Fruit fly (Drosophila melanogaster) whole organism, embryonic: ENCODE measurements around the gene HDAC6.
A peak's percentile ranks its signal among the peaks of the same experiment; 100 is the strongest.

Source experiments
- Abd-B ChIP-seq: fragments of 200-800 bp; sonication (Bioruptor generic); optimal IDR thresholded peaks from 2 replicates; lab custom pipeline; 2018; ENCODE audit warnings: missing biosample characterization, mild to moderate bottlenecking, missing genetic modification characterization, moderate library complexity
- Aef1 ChIP-seq: fragments of 200-800 bp; sonication (Bioruptor generic); IDR thresholded peaks from 3 replicates; pipeline ENCODE4 v1.3.6; 2022; ENCODE audit warnings: missing biosample characterization, missing genetic modification characterization
- C15 ChIP-seq: fragments of 200-800 bp; sonication (Bioruptor generic); IDR thresholded peaks from 3 replicates; pipeline ENCODE4 v1.3.6; 2022; ENCODE audit warnings: missing biosample characterization, missing genetic modification characterization
- CG10147 ChIP-seq: fragments of 200-800 bp; sonication (Bioruptor generic); optimal IDR thresholded peaks from 2 replicates; lab custom pipeline; 2019; ENCODE audit warnings: missing biosample characterization, mild to moderate bottlenecking, missing genetic modification characterization, moderate library complexity
- CG11456 ChIP-seq: fragments of 200-800 bp; sonication (Bioruptor generic); IDR thresholded peaks from 3 replicates; pipeline ENCODE4 v1.3.6; 2022; ENCODE audit warnings: missing biosample characterization, missing genetic modification characterization
- CG11504 ChIP-seq: fragments of 200-800 bp; sonication (Bioruptor generic); optimal IDR thresholded peaks from 3 replicates; lab custom pipeline; 2019; ENCODE audit warnings: missing biosample characterization, mild to moderate bottlenecking, missing genetic modification characterization, moderate library complexity
- CG12391 ChIP-seq: fragments of 200-800 bp; sonication (Bioruptor generic); optimal IDR thresholded peaks from 3 replicates; lab custom pipeline; 2018; ENCODE audit warnings: missing biosample characterization, mild to moderate bottlenecking, missing genetic modification characterization, moderate library complexity
- CG13624 ChIP-seq: fragments of 200-800 bp; sonication (Bioruptor generic); optimal IDR thresholded peaks from 2 replicates; lab custom pipeline; 2016; ENCODE audit warnings: missing biosample characterization, missing genetic modification characterization
- CG15011 ChIP-seq: fragments of 200-800 bp; sonication (Bioruptor generic); optimal IDR thresholded peaks from 3 replicates; lab custom pipeline; 2018; ENCODE audit warnings: missing biosample characterization, mild to moderate bottlenecking, missing genetic modification characterization
- CG1603 ChIP-seq: fragments of 200-800 bp; sonication (Bioruptor generic); optimal IDR thresholded peaks from 2 replicates; lab custom pipeline; 2019; ENCODE audit warnings: missing biosample characterization, mild to moderate bottlenecking, missing genetic modification characterization, moderate library complexity
- CG1832 ChIP-seq: fragments of 200-800 bp; sonication (Bioruptor generic); optimal IDR thresholded peaks from 2 replicates; lab custom pipeline; 2017; ENCODE audit warnings: missing biosample characterization, mild to moderate bottlenecking, missing genetic modification characterization, inconsistent platforms
- CG18476 ChIP-seq: fragments of 200-800 bp; sonication (Bioruptor generic); optimal IDR thresholded peaks from 2 replicates; lab custom pipeline; 2016; ENCODE audit warnings: missing biosample characterization, mild to moderate bottlenecking, missing genetic modification characterization
- CG2129 ChIP-seq: fragments of 200-800 bp; sonication (Bioruptor generic); IDR thresholded peaks from 2 replicates; pipeline ENCODE4 v1.3.6; 2022; ENCODE audit warnings: missing biosample characterization, missing genetic modification characterization; ENCODE audit not compliant: partially characterized antibody
- CG31365 ChIP-seq: fragments of 200-800 bp; sonication (Bioruptor generic); optimal IDR thresholded peaks from 2 replicates; lab custom pipeline; 2018; ENCODE audit warnings: missing biosample characterization, mild to moderate bottlenecking, missing genetic modification characterization
- CG3163 ChIP-seq: fragments of 200-800 bp; sonication (Bioruptor generic); optimal IDR thresholded peaks from 3 replicates; lab custom pipeline; 2016; ENCODE audit warnings: missing biosample characterization, missing genetic modification characterization
- CG3281 ChIP-seq: fragments of 200-800 bp; sonication (Bioruptor generic); optimal IDR thresholded peaks from 3 replicates; lab custom pipeline; 2017; ENCODE audit warnings: missing biosample characterization, mild to moderate bottlenecking, missing genetic modification characterization
- CG3838 ChIP-seq: fragments of 200-800 bp; sonication (Bioruptor generic); optimal IDR thresholded peaks from 3 replicates; lab custom pipeline; 2016; ENCODE audit warnings: missing biosample characterization, missing genetic modification characterization
- CG5953 ChIP-seq: fragments of 200-800 bp; sonication (Bioruptor generic); IDR thresholded peaks from 2 replicates; pipeline ENCODE4 v1.3.6; 2022; ENCODE audit warnings: missing biosample characterization, missing genetic modification characterization
- CG8944 ChIP-seq: fragments of 200-800 bp; sonication (Bioruptor generic); optimal IDR thresholded peaks from 3 replicates; lab custom pipeline; 2016; ENCODE audit warnings: missing biosample characterization, missing genetic modification characterization
- CrebB ChIP-seq: fragments of 200-800 bp; sonication (Bioruptor generic); optimal IDR thresholded peaks from 3 replicates; lab custom pipeline; 2018; ENCODE audit warnings: missing biosample characterization, mild to moderate bottlenecking, missing genetic modification characterization
- Dad ChIP-seq: fragments of 200-800 bp; sonication (Bioruptor generic); optimal IDR thresholded peaks from 3 replicates; lab custom pipeline; 2016; ENCODE audit warnings: missing biosample characterization, missing genetic modification characterization
- Meics ChIP-seq: fragments of 200-800 bp; sonication (Bioruptor generic); optimal IDR thresholded peaks from 2 replicates; lab custom pipeline; 2017; ENCODE audit warnings: missing biosample characterization, mild to moderate bottlenecking, missing genetic modification characterization
- NC2β ChIP-seq: fragments of 200-800 bp; sonication (Bioruptor generic); optimal IDR thresholded peaks from 2 replicates; lab custom pipeline; 2016; ENCODE audit warnings: missing biosample characterization, missing genetic modification characterization
- NFAT ChIP-seq: fragments of 200-800 bp; sonication (Bioruptor generic); IDR thresholded peaks from 2 replicates; pipeline ENCODE4 v1.3.6; 2022; ENCODE audit warnings: missing biosample characterization, missing genetic modification characterization
- Oli ChIP-seq: fragments of 200-800 bp; sonication (Bioruptor generic); optimal IDR thresholded peaks from 2 replicates; lab custom pipeline; 2018; ENCODE audit warnings: missing biosample characterization, mild to moderate bottlenecking, missing genetic modification characterization, moderate library complexity
- Rx ChIP-seq: fragments of 200-800 bp; sonication (Bioruptor generic); IDR thresholded peaks from 2 replicates; pipeline ENCODE4 v1.3.6; 2022; ENCODE audit warnings: missing biosample characterization, missing genetic modification characterization
- Sox100B ChIP-seq: fragments of 200-800 bp; sonication (Bioruptor generic); optimal IDR thresholded peaks from 3 replicates; lab custom pipeline; 2018; ENCODE audit warnings: missing biosample characterization, mild to moderate bottlenecking, missing genetic modification characterization
- Sry-β ChIP-seq: fragments of 200-800 bp; sonication (Bioruptor generic); optimal IDR thresholded peaks from 2 replicates; lab custom pipeline; 2018; ENCODE audit warnings: missing biosample characterization, mild to moderate bottlenecking, missing genetic modification characterization, moderate library complexity
- ab ChIP-seq: fragments of 200-800 bp; sonication (Bioruptor generic); optimal IDR thresholded peaks from 2 replicates; lab custom pipeline; 2016; ENCODE audit warnings: missing biosample characterization, missing genetic modification characterization
- ara ChIP-seq: fragments of 200-800 bp; sonication (Bioruptor generic); IDR thresholded peaks from 2 replicates; pipeline ENCODE4 v1.3.6; 2022; ENCODE audit warnings: missing biosample characterization, missing genetic modification characterization
- br ChIP-seq: fragments of >200 bp; optimal IDR thresholded peaks from 2 replicates; lab custom pipeline; 2017
- cad ChIP-seq: fragments of >200 bp; optimal IDR thresholded peaks from 2 replicates; lab custom pipeline; 2017; ENCODE audit warnings: missing biosample characterization, missing genetic modification characterization
- chinmo ChIP-seq: fragments of 200-800 bp; sonication (Bioruptor generic); IDR thresholded peaks from 4 replicates; pipeline ENCODE4 v1.3.6; 2022; ENCODE audit warnings: missing biosample characterization, missing genetic modification characterization; ENCODE audit not compliant: partially characterized antibody
- disco-r ChIP-seq: fragments of 200-800 bp; sonication (Bioruptor generic); optimal IDR thresholded peaks from 2 replicates; lab custom pipeline; 2016; ENCODE audit warnings: missing biosample characterization, missing genetic modification characterization
- fru ChIP-seq: fragments of >200 bp; optimal IDR thresholded peaks from 2 replicates; lab custom pipeline; 2017
- gsb-n ChIP-seq: fragments of 200-800 bp; sonication (Bioruptor generic); optimal IDR thresholded peaks from 3 replicates; lab custom pipeline; 2018; ENCODE audit warnings: missing biosample characterization, mild to moderate bottlenecking, missing genetic modification characterization
- ham ChIP-seq: fragments of 200-800 bp; sonication (Bioruptor generic); IDR thresholded peaks from 2 replicates; pipeline ENCODE4 v1.3.6; 2022; ENCODE audit warnings: missing biosample characterization, missing genetic modification characterization
- ind ChIP-seq: fragments of 200-800 bp; sonication (Bioruptor generic); optimal IDR thresholded peaks from 3 replicates; lab custom pipeline; 2016; ENCODE audit warnings: missing biosample characterization, missing genetic modification characterization
- lbe ChIP-seq: fragments of 200-800 bp; sonication (Bioruptor generic); optimal IDR thresholded peaks from 2 replicates; lab custom pipeline; 2016; ENCODE audit warnings: missing biosample characterization, mild to moderate bottlenecking, missing genetic modification characterization
- lmd ChIP-seq: fragments of 200-800 bp; sonication (Bioruptor generic); IDR thresholded peaks from 2 replicates; pipeline ENCODE4 v1.3.6; 2022; ENCODE audit warnings: missing biosample characterization, missing genetic modification characterization
- luna ChIP-seq: fragments of 200-800 bp; sonication (Bioruptor generic); optimal IDR thresholded peaks from 2 replicates; lab custom pipeline; 2016; ENCODE audit warnings: missing biosample characterization, missing genetic modification characterization
- mam ChIP-seq: fragments of 200-800 bp; sonication (Bioruptor generic); optimal IDR thresholded peaks from 3 replicates; lab custom pipeline; 2016; ENCODE audit warnings: missing biosample characterization, missing genetic modification characterization
- nom ChIP-seq: fragments of 200-800 bp; sonication (Bioruptor generic); optimal IDR thresholded peaks from 2 replicates; lab custom pipeline; 2017; ENCODE audit warnings: missing biosample characterization, missing genetic modification characterization, mild to moderate bottlenecking, moderate library complexity, missing genetic modification reagents
- onecut ChIP-seq: fragments of 200-800 bp; sonication (Bioruptor generic); IDR thresholded peaks from 2 replicates; pipeline ENCODE4 v1.3.6; 2022; ENCODE audit warnings: missing biosample characterization, missing genetic modification characterization
- pho ChIP-seq: fragments of 200-800 bp; sonication (Bioruptor generic); optimal IDR thresholded peaks from 2 replicates; lab custom pipeline; 2016; ENCODE audit warnings: missing biosample characterization, missing genetic modification characterization
- phol ChIP-seq: fragments of 200-800 bp; sonication (Bioruptor generic); optimal IDR thresholded peaks from 3 replicates; lab custom pipeline; 2018; ENCODE audit warnings: missing biosample characterization, mild to moderate bottlenecking, missing genetic modification characterization, moderate library complexity
- scrt ChIP-seq: fragments of 200-800 bp; sonication (Bioruptor generic); optimal IDR thresholded peaks from 2 replicates; lab custom pipeline; 2018; ENCODE audit warnings: missing biosample characterization, mild to moderate bottlenecking, missing genetic modification characterization, moderate library complexity
- sens-2 ChIP-seq: fragments of 200-800 bp; sonication (Bioruptor generic); IDR thresholded peaks from 2 replicates; pipeline ENCODE4 v1.3.6; 2022; ENCODE audit warnings: missing biosample characterization, missing genetic modification characterization
- unc-4 ChIP-seq: fragments of 200-800 bp; sonication (Bioruptor generic); IDR thresholded peaks from 2 replicates; pipeline ENCODE4 v1.3.6; 2022; ENCODE audit warnings: missing biosample characterization, missing genetic modification characterization; ENCODE audit not compliant: partially characterized antibody
- vnd ChIP-seq: fragments of 200-800 bp; sonication (Bioruptor generic); IDR thresholded peaks from 3 replicates; pipeline ENCODE4 v1.3.6; 2022; ENCODE audit warnings: missing biosample characterization, missing genetic modification characterization; ENCODE audit not compliant: partially characterized antibody
- wdn ChIP-seq: fragments of 200-800 bp; sonication (Bioruptor generic); IDR thresholded peaks from 2 replicates; pipeline ENCODE4 v1.3.6; 2022; ENCODE audit warnings: missing biosample characterization, missing genetic modification characterization

Gene HDAC6

DNA sequence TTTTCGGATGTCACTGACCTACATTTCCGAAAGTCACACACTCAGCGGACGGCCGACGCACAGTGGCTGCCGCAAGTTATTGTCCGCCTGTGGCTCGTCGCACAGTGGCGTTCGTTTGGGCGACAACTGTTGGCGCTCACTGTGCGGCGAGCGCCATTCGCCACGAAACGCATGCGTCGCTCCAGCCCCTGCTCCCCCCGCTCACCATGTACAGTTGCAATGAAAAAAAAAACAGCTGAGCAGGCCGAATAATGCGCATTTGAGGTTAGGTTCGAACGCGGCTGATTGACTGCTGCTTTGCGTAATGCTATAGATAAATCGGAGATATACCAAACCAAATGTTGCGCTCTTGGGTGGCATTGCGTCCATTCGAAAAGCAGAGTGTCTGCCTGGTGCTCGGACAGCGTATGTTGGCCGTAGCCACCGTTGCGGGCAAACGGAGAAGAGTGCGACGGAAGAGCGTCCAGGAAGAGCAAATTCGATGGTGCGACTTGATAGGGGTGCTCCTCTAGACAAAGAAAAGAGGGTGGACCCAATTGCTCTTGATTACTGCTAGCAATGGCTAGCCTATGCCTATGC, 9.7 kb upstream of the HDAC6 start (continued):
- TF ChIP-seq CG12391 (tag; lab: Kevin White, UChicago) (peak; percentile 74), CG2129 (GFP tag; lab: Robert Waterston, UW) (no peak), scrt (GFP tag; lab: Kevin White, UChicago) (peak; percentile 64), Meics (GFP tag; lab: Kevin White, UChicago) (peak; percentile 82), phol (peak; percentile 53), Sry-β (GFP tag; lab: Kevin White, UChicago) (no peak), ind (GFP tag; lab: Kevin White, UChicago) (peak; percentile 89), lbe (peak; percentile 41), cad (GFP tag; lab: Kevin White, UChicago) (no peak), CG13624 (GFP tag; lab: Kevin White, UChicago) (peak; percentile 90), NC2β (GFP tag; lab: Kevin White, UChicago) (peak; percentile 78), mam (peak; percentile 92), Sox100B (GFP tag; lab: Kevin White, UChicago) (peak; percentile 29), ham (GFP tag; lab: Robert Waterston, UW) (peak; percentile 68; the same call in 1 of the 2 replicates), fru (no peak), CG3163 (peak; percentile 82), Aef1 (peak; percentile 90), CG15011 (GFP tag; lab: Kevin White, UChicago) (no peak), unc-4 (GFP tag; lab: Robert Waterston, UW) (peak; percentile 57), CG11456 (GFP tag; lab: Robert Waterston, UW) (peak; percentile 97), nom (GFP tag; lab: Kevin White, UChicago) (peak; percentile 72), CG5953 (peak; percentile 89), Rx (peak; percentile 88), onecut (peak; percentile 87), Oli (tag; lab: Kevin White, UChicago) (peak; percentile 61), pho (GFP tag; lab: Kevin White, UChicago) (peak; percentile 84), vnd (no peak), wdn (GFP tag; lab: Robert Waterston, UW) (peak; percentile 87), CG10147 (peak; percentile 39), ab (GFP tag; lab: Kevin White, UChicago) (no peak), luna (peak; percentile 50), C15 (peak; percentile 63; the same call in 1 of the 3 replicates), CG1603 (peak; percentile 85), CG1832 (GFP tag; lab: Kevin White, UChicago) (peak; percentile 26), ara (GFP tag; lab: Robert Waterston, UW) (peak; percentile 81), chinmo (GFP tag; lab: Robert Waterston, UW) (peak; percentile 99), NFAT (GFP tag; lab: Robert Waterston, UW) (peak; percentile 96), gsb-n (tag; lab: Kevin White, UChicago) (no peak), CG3838 (GFP tag; lab: Kevin White, UChicago) (peak; percentile 46), disco-r (peak; percentile 49), CG18476 (GFP tag; lab: Kevin White, UChicago) (peak; percentile 53), sens-2 (GFP tag; lab: Robert Waterston, UW) (peak; percentile 75; the same call in 1 of the 2 replicates), lmd (GFP tag; lab: Robert Waterston, UW) (peak; percentile 88), CrebB (peak; percentile 74), Abd-B (GFP tag; lab: Kevin White, UChicago) (peak; percentile 27), CG31365 (tag; lab: Kevin White, UChicago) (peak; percentile 54), Dad (peak; percentile 84), CG11504 (tag; lab: Kevin White, UChicago) (peak; percentile 83), br (lab: Kevin White, UChicago) (no peak), CG8944 (GFP tag; lab: Kevin White, UChicago) (peak; percentile 89), CG3281 (GFP tag; lab: Kevin White, UChicago) (peak; percentile 72)
